Fruit fly (Drosophila melanogaster) whole organism, wandering third instar larva: ENCODE data around the gene CG7950.

Source experiments
- Abd-B ChIP-seq: fragments of >200 bp; optimal IDR thresholded peaks from 2 replicates; lab custom pipeline; 2017; ENCODE audit warnings: missing biosample characterization, missing genetic modification characterization
- CG32264 ChIP-seq: fragments of 200-800 bp; sonication (Bioruptor generic); optimal IDR thresholded peaks from 2 replicates; lab custom pipeline; 2016; ENCODE audit warnings: missing biosample characterization, missing genetic modification characterization
- GATAd ChIP-seq: sonication (Bioruptor generic); optimal IDR thresholded peaks from 2 replicates; lab custom pipeline; 2016; ENCODE audit warnings: missing biosample characterization, missing genetic modification characterization
- HLH106 ChIP-seq: fragments of 200-800 bp; optimal IDR thresholded peaks from 3 replicates; lab custom pipeline; 2019; ENCODE audit warnings: missing biosample characterization, mild to moderate bottlenecking, missing genetic modification characterization, moderate library complexity
- Hr78 ChIP-seq: fragments of >200 bp; optimal IDR thresholded peaks from 2 replicates; lab custom pipeline; 2017; ENCODE audit warnings: missing biosample characterization, missing genetic modification characterization
- Myc ChIP-seq: fragments of >200 bp; optimal IDR thresholded peaks from 2 replicates; lab custom pipeline; 2017
- OdsH ChIP-seq: fragments of 200-800 bp; sonication (Bioruptor generic); optimal IDR thresholded peaks from 2 replicates; lab custom pipeline; 2016; ENCODE audit warnings: missing biosample characterization, mild to moderate bottlenecking, missing genetic modification characterization
- fru ChIP-seq: fragments of 200-800 bp; sonication (Bioruptor generic); optimal IDR thresholded peaks from 3 replicates; lab custom pipeline; 2016; ENCODE audit warnings: missing biosample characterization, mild to moderate bottlenecking, missing genetic modification characterization
- lola ChIP-seq: fragments of >200 bp; optimal IDR thresholded peaks from 2 replicates; lab custom pipeline; 2017; ENCODE audit warnings: missing biosample characterization, missing genetic modification characterization
- pan ChIP-seq: fragments of >200 bp; optimal IDR thresholded peaks from 2 replicates; lab custom pipeline; 2017
- tai ChIP-seq: sonication (Bioruptor generic); optimal IDR thresholded peaks from 2 replicates; lab custom pipeline; 2016; ENCODE audit warnings: missing biosample characterization, missing genetic modification characterization

DNA sequence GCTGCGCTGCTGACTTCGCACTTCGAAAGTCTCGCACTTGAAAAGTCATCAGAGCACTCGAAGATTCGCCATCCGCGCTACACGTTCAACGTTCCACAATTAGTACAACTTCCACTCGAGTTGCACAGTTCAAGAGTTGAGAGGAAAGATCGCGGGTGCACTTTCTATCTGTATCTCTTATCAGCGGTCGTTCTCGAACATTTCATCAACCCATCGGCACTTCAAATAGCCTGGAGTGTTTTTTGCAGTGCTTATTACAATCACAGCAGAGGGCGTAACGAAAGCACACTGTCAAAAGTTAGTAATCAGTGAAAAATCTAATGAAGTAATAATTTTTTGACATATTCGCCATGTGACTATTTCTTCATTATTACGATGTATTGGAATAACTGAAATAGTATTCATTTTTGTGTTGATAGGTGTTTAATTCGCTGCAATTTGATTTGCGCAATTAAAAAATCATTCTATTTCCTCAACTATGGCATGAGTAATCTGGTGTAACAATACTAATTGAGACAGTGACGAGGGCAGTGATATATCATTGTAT lies 44.8 kb downstream of the CG7950 start:
- TF ChIP-seq Hr78 (GFP tag; lab: Kevin White, UChicago) (no peak), pan (no peak), fru (GFP tag; lab: Kevin White, UChicago) (no peak), OdsH (GFP tag; lab: Kevin White, UChicago) (no peak), lola (GFP tag; lab: Kevin White, UChicago) (no peak), Abd-B (no peak), Myc (no peak), tai (GFP tag; lab: Kevin White, UChicago) (no peak), CG32264 (GFP tag; lab: Kevin White, UChicago) (no peak), GATAd (GFP tag; lab: Kevin White, UChicago) (no peak), HLH106 (tag; lab: Kevin White, UChicago) (peak; percentile 12)
